Fruit fly (Drosophila melanogaster): ENCODE data around the gene Hacd1.

DNA sequence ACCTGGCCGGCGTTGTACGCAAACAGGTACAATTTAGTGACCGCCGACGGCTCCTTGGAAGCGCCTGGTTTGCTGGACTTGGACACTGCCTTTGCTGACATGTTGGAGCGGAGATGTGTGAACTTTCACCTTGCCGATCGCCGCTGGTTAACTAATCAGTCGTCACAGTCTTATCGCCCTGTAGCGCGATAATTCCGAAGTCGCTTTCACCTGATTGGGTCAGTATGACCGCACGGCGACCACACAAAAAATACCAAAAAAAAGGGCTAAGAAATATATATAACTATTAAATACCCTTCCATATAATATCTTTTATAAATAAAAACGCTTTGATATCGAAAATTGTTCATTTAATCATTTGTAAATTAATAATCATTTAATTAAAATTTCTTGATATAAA lies at the start of gene Hacd1:
- TF ChIP-seq psq (GFP tag; optimal IDR thresholded peaks at IDR 0.05) (no peak), fru (GFP tag; optimal IDR thresholded peaks at IDR 0.05) (no peak), Sp1 (GFP tag; optimal IDR thresholded peaks at IDR 0.05) (no peak)
